Worm (Caenorhabditis elegans) whole organism, L1 larva: Measurements from ENCODE around the gene srlf-32.

ENCODE experiments used
- alr-1 ChIP-seq: fragments of 200-800 bp; sonication (Bioruptor generic); optimal IDR thresholded peaks from 2 replicates; lab custom pipeline; 2018; ENCODE audit warnings: borderline replicate concordance, mild to moderate bottlenecking, missing genetic modification characterization, missing compliant biosample characterization
- ama-1 ChIP-seq: fragments of 150-350 bp; optimal IDR thresholded peaks from 2 replicates; lab custom pipeline; 2014
- ceh-63 ChIP-seq: fragments of 200-800 bp; sonication (Bioruptor generic); optimal IDR thresholded peaks from 2 replicates; lab custom pipeline; 2018; ENCODE audit warnings: mild to moderate bottlenecking, missing genetic modification characterization, missing compliant biosample characterization
- ceh-8 ChIP-seq: fragments of 200-800 bp; sonication (Bioruptor generic); optimal IDR thresholded peaks from 2 replicates; lab custom pipeline; 2018; ENCODE audit warnings: mild to moderate bottlenecking, missing genetic modification characterization, moderate library complexity, missing compliant biosample characterization
- dpl-1 ChIP-seq, 3 experiments: fragments of 150-350 bp in 2 of 3; sonication (generic microtip) in 1 of 3; optimal IDR thresholded peaks; 2 replicates each; lab custom pipeline; 2014 to 2017; ENCODE audit warnings: missing biosample characterization in 3 of 3, missing genetic modification characterization in 3 of 3, missing genetic modification reagents in 3 of 3
- fkh-10 ChIP-seq: sonication (generic microtip); optimal IDR thresholded peaks from 2 replicates; lab custom pipeline; 2017; ENCODE audit warnings: missing biosample characterization, missing genetic modification reagents, missing genetic modification characterization
- grh-1 ChIP-seq: fragments of 200-800 bp; sonication (Bioruptor generic); IDR thresholded peaks from 2 replicates; pipeline ENCODE4 v1.3.6; 2022; ENCODE audit warnings: missing genetic modification reagents, missing genetic modification characterization, missing compliant biosample characterization
- irx-1 ChIP-seq: sonication (generic microtip); optimal IDR thresholded peaks from 2 replicates; lab custom pipeline; 2016; ENCODE audit warnings: missing genetic modification characterization, missing compliant biosample characterization
- lin-39 ChIP-seq: fragments of 150-350 bp; optimal IDR thresholded peaks from 2 replicates; lab custom pipeline; 2014; ENCODE audit warnings: missing biosample characterization, missing genetic modification reagents, missing genetic modification characterization
- mdl-1 ChIP-seq, 2 experiments: fragments of 150-350 bp; optimal IDR thresholded peaks; 2 replicates each; lab custom pipeline; 2014 to 2017; ENCODE audit warnings: missing biosample characterization in 2 of 2, missing genetic modification characterization in 2 of 2, inconsistent platforms in 1 of 2
- nhr-12 ChIP-seq: sonication (generic microtip); optimal IDR thresholded peaks from 2 replicates; lab custom pipeline; 2017; ENCODE audit warnings: missing biosample characterization, missing genetic modification characterization
- nhr-237 ChIP-seq: fragments of 150-350 bp; optimal IDR thresholded peaks from 2 replicates; lab custom pipeline; 2014; ENCODE audit warnings: missing biosample characterization, missing genetic modification characterization
- pqm-1 ChIP-seq: sonication (generic microtip); optimal IDR thresholded peaks from 3 replicates; lab custom pipeline; 2017; ENCODE audit warnings: missing biosample characterization, missing genetic modification characterization
- tlp-1 ChIP-seq: fragments of 150-350 bp; optimal IDR thresholded peaks from 2 replicates; lab custom pipeline; 2014; ENCODE audit warnings: missing biosample characterization, missing genetic modification characterization

DNA sequence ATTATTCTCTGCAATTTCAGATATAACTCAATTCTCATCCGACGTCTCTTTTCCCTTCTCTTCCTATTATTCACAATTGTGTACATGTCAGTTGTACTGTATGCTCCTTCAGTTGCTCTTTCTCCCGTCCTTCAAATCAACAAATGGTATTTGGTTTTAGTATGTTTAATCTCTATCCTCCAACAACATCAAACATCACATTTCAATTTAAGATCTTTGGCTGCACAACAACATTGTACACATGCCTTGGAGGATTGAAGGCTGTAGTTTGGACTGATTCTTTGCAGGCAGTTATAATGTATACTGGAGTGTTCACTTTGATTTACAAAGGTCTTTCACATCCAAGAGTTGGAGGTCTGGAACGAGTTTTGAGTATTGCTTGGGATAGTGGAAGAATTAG is 12.7 kb downstream of the srlf-32 start:
- TF ChIP-seq nhr-237 (tag; lab: Kevin White, UChicago) (no peak), ceh-63 (no peak), ama-1 (no peak), tlp-1 (tag; lab: Kevin White, UChicago) (no peak), lin-39 (tag; lab: Kevin White, UChicago) (no peak), dpl-1 (GFP tag; optimal IDR thresholded peaks at IDR 0.05; lab: Kevin White, UChicago) (no peak), pqm-1 (tag; lab: Kevin White, UChicago) (no peak), grh-1 (GFP tag; lab: Robert Waterston, UW) (no peak), nhr-12 (no peak), alr-1 (no peak), mdl-1 (tag; optimal IDR thresholded peaks at IDR 0.05; lab: Kevin White, UChicago) (no peak), irx-1 (tag; lab: Kevin White, UChicago) (no peak), fkh-10 (no peak), ceh-8 (no peak)
